Worm (Caenorhabditis elegans) whole organism, L4/young adult: ENCODE measurements around the gene nhr-241.

ENCODE experiments used
- W03F9.2 ChIP-seq: fragments of 150-350 bp; optimal IDR thresholded peaks from 2 replicates; lab custom pipeline; 2014; ENCODE audit warnings: missing biosample characterization, missing genetic modification characterization
- him-1 ChIP-seq: sonication (generic microtip); optimal IDR thresholded peaks from 2 replicates; lab custom pipeline; 2016; ENCODE audit warnings: missing genotype, missing genetic modification reagents, missing genetic modification characterization, missing compliant biosample characterization

ce11 chrV:18667179-18667578 lies 32.1 kb upstream of the nhr-241 start:
- no peak for TF ChIP-seq W03F9.2 (tag; lab: Kevin White, UChicago)
- TF ChIP-seq him-1 (tag; lab: Kevin White, UChicago), result no peak
